Worm (Caenorhabditis elegans) whole organism, mixed stage, embryonic: ENCODE results near the gene T26G10.1.
A peak's percentile ranks its signal among the peaks of the same experiment; 100 is the strongest.

Experiments
- M03D4.4 ChIP-seq: sonication (generic microtip); optimal IDR thresholded peaks from 2 replicates; lab custom pipeline; 2017; ENCODE audit warnings: mild to moderate bottlenecking, missing genetic modification characterization, missing compliant biosample characterization
- bed-3 ChIP-seq: fragments of 200-800 bp; sonication (Bioruptor generic); optimal IDR thresholded peaks from 3 replicates; lab custom pipeline; 2018; ENCODE audit warnings: mild to moderate bottlenecking, missing genetic modification characterization, moderate library complexity, missing compliant biosample characterization
- blmp-1 ChIP-seq: fragments of 150-350 bp; optimal IDR thresholded peaks from 2 replicates; lab custom pipeline; 2014; ENCODE audit warnings: missing biosample characterization, missing genetic modification characterization
- ceh-39 ChIP-seq: fragments of 150-350 bp; optimal IDR thresholded peaks from 2 replicates; lab custom pipeline; 2014; ENCODE audit warnings: missing biosample characterization, missing genetic modification characterization
- ceh-43 ChIP-seq: fragments of 200-800 bp; sonication (Bioruptor generic); optimal IDR thresholded peaks from 2 replicates; lab custom pipeline; 2018; ENCODE audit warnings: mild to moderate bottlenecking, missing genetic modification characterization, moderate library complexity, missing compliant biosample characterization
- ceh-83 ChIP-seq: fragments of 200-800 bp; sonication (Bioruptor generic); optimal IDR thresholded peaks from 2 replicates; lab custom pipeline; 2018; ENCODE audit warnings: mild to moderate bottlenecking, missing genetic modification characterization, missing compliant biosample characterization
- ces-1 ChIP-seq: fragments of 150-350 bp; optimal IDR thresholded peaks from 2 replicates; lab custom pipeline; 2014; ENCODE audit warnings: missing biosample characterization, missing genetic modification reagents, missing genetic modification characterization
- cnd-1 ChIP-seq: fragments of 200-800 bp; sonication (Bioruptor generic); optimal IDR thresholded peaks from 2 replicates; lab custom pipeline; 2018; ENCODE audit warnings: mild to moderate bottlenecking, missing genetic modification characterization, missing compliant biosample characterization
- drap-1 ChIP-seq: fragments of 200-800 bp; sonication (Bioruptor generic); optimal IDR thresholded peaks from 3 replicates; lab custom pipeline; 2018; ENCODE audit warnings: mild to moderate bottlenecking, missing genetic modification characterization, missing compliant biosample characterization
- elt-1 ChIP-seq: sonication (generic microtip); optimal IDR thresholded peaks from 2 replicates; lab custom pipeline; 2017; ENCODE audit warnings: missing genetic modification characterization, mild to moderate bottlenecking, missing compliant biosample characterization, antibody characterized with exemption, moderate library complexity, borderline replicate concordance; ENCODE audit not compliant: insufficient read depth
- elt-3 ChIP-seq: fragments of 150-350 bp; optimal IDR thresholded peaks from 2 replicates; lab custom pipeline; 2014; ENCODE audit warnings: missing biosample characterization, missing genetic modification characterization
- flh-1 ChIP-seq: fragments of 200-800 bp; sonication (Bioruptor generic); optimal IDR thresholded peaks from 2 replicates; lab custom pipeline; 2018; ENCODE audit warnings: mild to moderate bottlenecking, missing genetic modification characterization, moderate library complexity, missing compliant biosample characterization
- ham-2 ChIP-seq: fragments of 200-800 bp; sonication (Bioruptor generic); optimal IDR thresholded peaks from 2 replicates; lab custom pipeline; 2018; ENCODE audit warnings: mild to moderate bottlenecking, missing genetic modification characterization, missing compliant biosample characterization
- hlh-1 ChIP-seq: fragments of 150-350 bp; optimal IDR thresholded peaks from 2 replicates; lab custom pipeline; 2014; ENCODE audit warnings: missing biosample characterization, missing genetic modification reagents, missing genetic modification characterization
- lin-13 ChIP-seq: fragments of 150-350 bp; optimal IDR thresholded peaks from 2 replicates; lab custom pipeline; 2014; ENCODE audit warnings: missing biosample characterization, missing genetic modification characterization
- lin-32 ChIP-seq: fragments of 200-800 bp; sonication (Bioruptor generic); optimal IDR thresholded peaks from 2 replicates; lab custom pipeline; 2018; ENCODE audit warnings: mild to moderate bottlenecking, missing genetic modification characterization, missing compliant biosample characterization
- lsy-2 ChIP-seq: fragments of 150-350 bp; optimal IDR thresholded peaks from 2 replicates; lab custom pipeline; 2014; ENCODE audit warnings: missing biosample characterization, missing genetic modification characterization
- mab-5 ChIP-seq: fragments of 150-350 bp; optimal IDR thresholded peaks from 2 replicates; lab custom pipeline; 2014; ENCODE audit warnings: missing biosample characterization, missing genetic modification characterization
- mep-1 ChIP-seq: fragments of 150-350 bp; optimal IDR thresholded peaks from 2 replicates; lab custom pipeline; 2017; ENCODE audit warnings: missing biosample characterization, missing genetic modification reagents, missing genetic modification characterization, inconsistent platforms
- mls-2 ChIP-seq: sonication (generic microtip); optimal IDR thresholded peaks from 2 replicates; lab custom pipeline; 2016; ENCODE audit warnings: mild to moderate bottlenecking, missing genetic modification characterization, moderate library complexity, missing compliant biosample characterization
- nhr-12 ChIP-seq: fragments of 150-350 bp; optimal IDR thresholded peaks from 2 replicates; lab custom pipeline; 2014; ENCODE audit warnings: missing biosample characterization, missing genetic modification characterization
- nhr-2 ChIP-seq: fragments of 150-350 bp; optimal IDR thresholded peaks from 2 replicates; lab custom pipeline; 2014; ENCODE audit warnings: missing biosample characterization, missing genetic modification characterization
- nhr-237 ChIP-seq: fragments of 150-350 bp; optimal IDR thresholded peaks from 2 replicates; lab custom pipeline; 2014; ENCODE audit warnings: missing biosample characterization, missing genetic modification characterization
- nhr-28 ChIP-seq: fragments of 150-350 bp; optimal IDR thresholded peaks from 2 replicates; lab custom pipeline; 2014; ENCODE audit warnings: missing biosample characterization, missing genetic modification characterization
- nhr-76 ChIP-seq: sonication (generic microtip); optimal IDR thresholded peaks from 2 replicates; lab custom pipeline; 2017; ENCODE audit warnings: missing biosample characterization, missing genetic modification characterization
- pha-4 ChIP-seq: fragments of 150-350 bp; optimal IDR thresholded peaks from 2 replicates; lab custom pipeline; 2018; ENCODE audit warnings: missing biosample characterization, missing genetic modification reagents, missing genetic modification characterization
- sem-2 ChIP-seq: fragments of 200-800 bp; sonication (Bioruptor generic); optimal IDR thresholded peaks from 2 replicates; lab custom pipeline; 2018; ENCODE audit warnings: mild to moderate bottlenecking, missing genetic modification characterization, missing compliant biosample characterization
- snpc-4 ChIP-seq: fragments of 150-350 bp; optimal IDR thresholded peaks from 2 replicates; lab custom pipeline; 2014; ENCODE audit warnings: missing biosample characterization, missing genetic modification characterization
- sptf-1 ChIP-seq: sonication (generic microtip); optimal IDR thresholded peaks from 2 replicates; lab custom pipeline; 2017; ENCODE audit warnings: mild to moderate bottlenecking, missing genetic modification characterization, moderate library complexity, missing compliant biosample characterization
- tbx-8 ChIP-seq: fragments of 200-800 bp; sonication (Bioruptor generic); optimal IDR thresholded peaks from 2 replicates; lab custom pipeline; 2018; ENCODE audit warnings: mild to moderate bottlenecking, missing genetic modification characterization, moderate library complexity, missing compliant biosample characterization
- unc-120 ChIP-seq: sonication (generic microtip); optimal IDR thresholded peaks from 2 replicates; lab custom pipeline; 2017; ENCODE audit warnings: missing genetic modification characterization, missing compliant biosample characterization; ENCODE audit not compliant: poor library complexity, severe bottlenecking
- unc-39 ChIP-seq: fragments of 150-350 bp; optimal IDR thresholded peaks from 2 replicates; lab custom pipeline; 2014; ENCODE audit warnings: missing biosample characterization, missing genetic modification characterization
- unc-62 ChIP-seq: fragments of 150-350 bp; optimal IDR thresholded peaks from 2 replicates; lab custom pipeline; 2014; ENCODE audit warnings: missing biosample characterization, missing genetic modification reagents, missing genetic modification characterization
- zip-8 ChIP-seq: fragments of 150-350 bp; optimal IDR thresholded peaks from 2 replicates; lab custom pipeline; 2014; ENCODE audit warnings: missing biosample characterization, missing genetic modification characterization
- ztf-11 ChIP-seq: fragments of 150-350 bp; optimal IDR thresholded peaks from 2 replicates; lab custom pipeline; 2014; ENCODE audit warnings: missing biosample characterization, missing genetic modification characterization

The T26G10.1 gene

DNA sequence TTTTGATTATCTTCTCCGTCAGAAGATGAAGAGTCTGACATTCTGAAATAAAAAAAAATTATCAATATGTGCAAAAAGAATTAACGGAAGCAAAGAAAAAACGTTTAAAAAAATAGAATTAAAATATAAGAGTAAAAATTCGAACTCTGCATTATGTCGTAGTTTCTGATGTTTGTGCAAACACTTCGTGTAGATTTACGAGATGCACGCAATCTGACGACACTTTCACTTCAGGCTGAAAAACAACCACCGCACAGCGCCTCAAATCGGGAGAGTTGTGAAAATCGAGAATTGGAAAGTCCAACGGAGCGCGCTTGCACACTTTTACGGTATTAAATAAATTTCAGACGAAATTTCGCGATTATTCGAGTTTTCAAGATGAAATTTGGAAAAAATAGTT lies at the start of gene T26G10.1:
Gene T26G10.1 (minus strand): TSS at position 42 of the 400 bp plus-strand sequence.
- TF ChIP-seq pha-4 (tag; lab: Kevin White, UChicago) (peak; percentile 35), ztf-11 (tag; lab: Kevin White, UChicago) (no peak), drap-1 (GFP tag; lab: Kevin White, UChicago) (no peak), ces-1 (peak; percentile 66), blmp-1 (tag; lab: Kevin White, UChicago) (peak; percentile 43), mep-1 (tag; lab: Kevin White, UChicago) (peak; percentile 49), nhr-237 (tag; lab: Kevin White, UChicago) (peak; percentile 30), lsy-2 (tag; lab: Kevin White, UChicago) (peak; percentile 64)
- TF ChIP-seq, all 35 proteins: peak for 6

ce11 chrIII:9454730-9455129 lies 48.3 kb upstream of the T26G10.1 start:
- no peak for TF ChIP-seq drap-1 (GFP tag; lab: Kevin White, UChicago)
- no peak for TF ChIP-seq ceh-83
- TF ChIP-seq nhr-12 (tag; lab: Kevin White, UChicago), result no peak
- no peak for TF ChIP-seq nhr-237 (tag; lab: Kevin White, UChicago)
- no peak for TF ChIP-seq hlh-1 (tag; lab: Kevin White, UChicago)
- TF ChIP-seq unc-39 (tag; lab: Kevin White, UChicago), result no peak
- TF ChIP-seq unc-120, result no peak

- no peak for TF ChIP-seq hlh-1 (tag; lab: Kevin White, UChicago)
- TF ChIP-seq zip-8 (tag; lab: Kevin White, UChicago), result no peak
- TF ChIP-seq nhr-12 (tag; lab: Kevin White, UChicago), result no peak
- no peak for TF ChIP-seq mep-1 (tag; lab: Kevin White, UChicago)
- TF ChIP-seq ceh-43, result no peak
- no peak for TF ChIP-seq bed-3 (GFP tag; lab: Kevin White, UChicago)
- TF ChIP-seq nhr-28, result no peak
- TF ChIP-seq nhr-76 (tag; lab: Kevin White, UChicago), result no peak
- no peak for TF ChIP-seq ceh-39
- no peak for TF ChIP-seq mab-5 (tag; lab: Kevin White, UChicago)
These were observed 47.5 kb upstream of the T26G10.1 start, which contains the start of gene F54C8.7 for ce11 chrIII:9453962-9454361. Gene F54C8.7 (minus strand): TSS chrIII:9454062.

DNA sequence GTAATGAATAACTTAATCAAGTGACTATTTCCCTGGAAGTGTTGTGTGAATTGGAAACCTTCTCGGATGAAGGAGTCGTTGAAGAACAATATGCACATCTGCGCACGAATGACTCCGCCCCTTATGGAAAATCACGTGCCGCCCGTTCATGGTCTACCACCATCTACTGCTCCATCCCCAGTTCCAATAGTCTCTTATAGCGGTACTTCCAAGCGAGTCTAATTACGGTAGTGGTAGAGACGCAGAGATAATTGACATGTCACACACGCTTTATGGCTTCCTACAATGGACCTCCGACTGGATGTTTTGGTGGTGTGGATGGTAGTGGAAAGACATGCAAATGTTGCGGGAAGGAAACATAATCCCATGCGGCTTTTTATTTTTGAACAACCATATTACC lies 44.5 kb upstream of the T26G10.1 start:
- TF ChIP-seq blmp-1 (tag; lab: Kevin White, UChicago), result no peak
- TF ChIP-seq lin-13 (tag; lab: Kevin White, UChicago), result no peak
- TF ChIP-seq unc-120, result no peak
- no peak for TF ChIP-seq nhr-28
- TF ChIP-seq hlh-1 (tag; lab: Kevin White, UChicago), result no peak
- TF ChIP-seq tbx-8 (GFP tag; lab: Kevin White, UChicago), result no peak
- TF ChIP-seq sem-2 (GFP tag; lab: Kevin White, UChicago), result no peak
- TF ChIP-seq ces-1, result peak; percentile 72
- TF ChIP-seq lsy-2 (tag; lab: Kevin White, UChicago), result peak; percentile 63
- TF ChIP-seq elt-1 (tag; lab: Kevin White, UChicago), result no peak
- peak; percentile 5 for TF ChIP-seq lin-32
- TF ChIP-seq mab-5 (tag; lab: Kevin White, UChicago), result no peak
- TF ChIP-seq unc-39 (tag; lab: Kevin White, UChicago), result peak; percentile 16
- peak; percentile 22 for TF ChIP-seq unc-62 (GFP tag; lab: Kevin White, UChicago)
- no peak for TF ChIP-seq nhr-237 (tag; lab: Kevin White, UChicago)
- TF ChIP-seq pha-4 (tag; lab: Kevin White, UChicago), result no peak
- TF ChIP-seq M03D4.4 (tag; lab: Kevin White, UChicago), result no peak
- peak; percentile 11 for TF ChIP-seq cnd-1 (tag; lab: Kevin White, UChicago)
- no peak for TF ChIP-seq nhr-76 (tag; lab: Kevin White, UChicago)
- TF ChIP-seq ceh-83, result no peak
- peak; percentile 45 for TF ChIP-seq sptf-1 (tag; lab: Kevin White, UChicago)
- peak; percentile 83 for TF ChIP-seq mls-2
- peak; percentile 11 for TF ChIP-seq mep-1 (tag; lab: Kevin White, UChicago)
- peak; percentile 96 for TF ChIP-seq nhr-2
- peak; percentile 24 for TF ChIP-seq ztf-11 (tag; lab: Kevin White, UChicago)
- TF ChIP-seq nhr-12 (tag; lab: Kevin White, UChicago), result no peak
- no peak for TF ChIP-seq flh-1
- TF ChIP-seq snpc-4 (tag; lab: Kevin White, UChicago), result no peak
- no peak for TF ChIP-seq ceh-39
- no peak for TF ChIP-seq elt-3 (tag; lab: Kevin White, UChicago)
- TF ChIP-seq drap-1 (GFP tag; lab: Kevin White, UChicago), result no peak
- peak; percentile 76 for TF ChIP-seq ham-2 (GFP tag; lab: Kevin White, UChicago)
- TF ChIP-seq zip-8 (tag; lab: Kevin White, UChicago), result no peak
- no peak for TF ChIP-seq bed-3 (GFP tag; lab: Kevin White, UChicago)
- TF ChIP-seq ceh-43, result peak; percentile 67
